Fruit fly (Drosophila melanogaster) whole organism: Measurements from ENCODE around the gene CG7730.

ENCODE experiments used
- CG8478 ChIP-seq: fragments of >200 bp; optimal IDR thresholded peaks from 2 replicates; lab custom pipeline; 2018; ENCODE audit warnings: inconsistent platforms
- Dll ChIP-seq: fragments of >200 bp; optimal IDR thresholded peaks from 2 replicates; lab custom pipeline; 2017
- EcR ChIP-seq, 2 experiments: fragments of >200 bp; optimal IDR thresholded peaks; 2 replicates each; lab custom pipeline; 2017; ENCODE audit warnings: missing biosample characterization in 2 of 2, missing genetic modification characterization in 2 of 2, missing genetic modification reagents in 2 of 2
- pan ChIP-seq: fragments of >200 bp; optimal IDR thresholded peaks from 2 replicates; lab custom pipeline; 2017
- psq ChIP-seq: fragments of >200 bp; optimal IDR thresholded peaks from 2 replicates; lab custom pipeline; 2017
- usp ChIP-seq: fragments of >200 bp; optimal IDR thresholded peaks from 2 replicates; lab custom pipeline; 2017; ENCODE audit warnings: missing biosample characterization, missing genetic modification characterization, mixed read lengths

Gene CG7730

dm6 chr3L:17009715-17010491 is 17.4 kb upstream of the CG7730 start:
- TF ChIP-seq pan (no peak), psq (lab: Kevin White, UChicago) (no peak), EcR (GFP tag; optimal IDR thresholded peaks at IDR 0.05; lab: Kevin White, UChicago) (peak in 1 of 2 experiments; percentile 38), usp (GFP tag; lab: Kevin White, UChicago) (no peak), CG8478 (peak; percentile 21), Dll (lab: Kevin White, UChicago) (no peak)

- peak; percentile 24 for TF ChIP-seq CG8478
- no peak for TF ChIP-seq usp (GFP tag; lab: Kevin White, UChicago)
- no peak for TF ChIP-seq psq (lab: Kevin White, UChicago)
These were observed 16.6 kb upstream of the CG7730 start for dm6 chr3L:17010492-17011303.

- TF ChIP-seq pan, result no peak
- TF ChIP-seq psq (lab: Kevin White, UChicago), result no peak
- TF ChIP-seq CG8478, result peak; percentile 43
These were observed 15.8 kb upstream of the CG7730 start for dm6 chr3L:17011351-17012016.

dm6 chr3L:17012017-17012719 is 15.1 kb upstream of the CG7730 start, which contains the start of gene CG3764:
CG3764 (minus strand) TSS chr3L:17012565.
- TF ChIP-seq Dll (lab: Kevin White, UChicago), result peak; percentile 74
- TF ChIP-seq psq (lab: Kevin White, UChicago), result no peak
- TF ChIP-seq EcR (GFP tag; optimal IDR thresholded peaks at IDR 0.05; lab: Kevin White, UChicago), result no peak
- TF ChIP-seq CG8478, result no peak
- no peak for TF ChIP-seq usp (GFP tag; lab: Kevin White, UChicago)
- TF ChIP-seq pan, result no peak

- no peak for TF ChIP-seq CG8478
- TF ChIP-seq Dll (lab: Kevin White, UChicago), result no peak
- TF ChIP-seq pan, result no peak
- no peak for TF ChIP-seq EcR (GFP tag; optimal IDR thresholded peaks at IDR 0.05; lab: Kevin White, UChicago)
- no peak for TF ChIP-seq usp (GFP tag; lab: Kevin White, UChicago)
- TF ChIP-seq psq (lab: Kevin White, UChicago), result no peak
These were observed 11.4 kb upstream of the CG7730 start, which contains the start of the genes CG6664 and CG7728 for dm6 chr3L:17015663-17016575. CG6664 (minus strand) TSS chr3L:17016180. CG7728 (plus strand) TSS chr3L:17016536.

dm6 chr3L:17016576-17016917 is 10.8 kb upstream of the CG7730 start:
- TF ChIP-seq Dll (lab: Kevin White, UChicago) (peak; percentile 24), psq (lab: Kevin White, UChicago) (no peak)

- TF ChIP-seq Dll (lab: Kevin White, UChicago) (no peak), pan (no peak), CG8478 (no peak), psq (lab: Kevin White, UChicago) (no peak), usp (GFP tag; lab: Kevin White, UChicago) (no peak), EcR (GFP tag; optimal IDR thresholded peaks at IDR 0.05; lab: Kevin White, UChicago) (no peak)
These were observed 4.6 kb upstream of the CG7730 start, which contains the start of gene CG6652 for dm6 chr3L:17022756-17023155. CG6652 (minus strand) TSS chr3L:17022856.

- TF ChIP-seq Dll (lab: Kevin White, UChicago) (no peak), pan (no peak), usp (GFP tag; lab: Kevin White, UChicago) (no peak), psq (lab: Kevin White, UChicago) (no peak), EcR (GFP tag; optimal IDR thresholded peaks at IDR 0.05; lab: Kevin White, UChicago) (no peak), CG8478 (no peak)
These were observed 3.7 kb upstream of the CG7730 start, which contains the start of gene a10 for dm6 chr3L:17023641-17024040. a10 (minus strand) TSS chr3L:17023741.

dm6 chr3L:17024095-17024639 is 3.1 kb upstream of the CG7730 start, which contains the start of gene Fit2:
Fit2 (plus strand) TSS chr3L:17024328.
- TF ChIP-seq psq (lab: Kevin White, UChicago) (no peak), CG8478 (no peak), EcR (GFP tag; optimal IDR thresholded peaks at IDR 0.05; lab: Kevin White, UChicago) (no peak), usp (GFP tag; lab: Kevin White, UChicago) (no peak), Dll (lab: Kevin White, UChicago) (no peak), pan (no peak)

dm6 chr3L:17031971-17032370 is 4.7 kb downstream of the CG7730 start, which contains the start of gene Ilp8:
Ilp8 (minus strand) TSS chr3L:17032080.
- TF ChIP-seq psq (lab: Kevin White, UChicago) (no peak), Dll (lab: Kevin White, UChicago) (peak; percentile 63)
